Fruit fly (Drosophila melanogaster): Measurements from ENCODE around the gene Cyp6d5.

The Cyp6d5 gene

dm6 chr3R:14059703-14060300 lies 30.8 kb downstream of the Cyp6d5 start:
- TF ChIP-seq cic (GFP tag; optimal IDR thresholded peaks at IDR 0.05) (peak; percentile 57), toe (GFP tag; optimal IDR thresholded peaks at IDR 0.05) (no peak), ovo (GFP tag; optimal IDR thresholded peaks at IDR 0.05) (peak; percentile 58), CG12768 (GFP tag; optimal IDR thresholded peaks at IDR 0.05) (peak; percentile 56), Mnt (GFP tag; optimal IDR thresholded peaks at IDR 0.05) (peak; percentile 11), kay (GFP tag; ENCODE audit: borderline replicate concordance) (peak; percentile 84), CG33017 (tag; optimal IDR thresholded peaks at IDR 0.05) (peak; percentile 31), Crg-1 (GFP tag; optimal IDR thresholded peaks at IDR 0.05) (no peak), CG7101 (tag; optimal IDR thresholded peaks at IDR 0.05) (no peak), CG1620 (GFP tag; optimal IDR thresholded peaks at IDR 0.05) (no peak), Hr96 (GFP tag; optimal IDR thresholded peaks at IDR 0.05) (no peak), cnc (optimal IDR thresholded peaks at IDR 0.05) (no peak)

- TF ChIP-seq Hr96 (GFP tag; optimal IDR thresholded peaks at IDR 0.05) (no peak), toe (GFP tag; optimal IDR thresholded peaks at IDR 0.05) (no peak), CG7101 (tag; optimal IDR thresholded peaks at IDR 0.05) (no peak), CG5204 (GFP tag; optimal IDR thresholded peaks at IDR 0.05) (no peak), Crg-1 (GFP tag; optimal IDR thresholded peaks at IDR 0.05) (no peak), CG7045 (GFP tag; optimal IDR thresholded peaks at IDR 0.05) (no peak), pad (GFP tag; optimal IDR thresholded peaks at IDR 0.05) (no peak), CG33017 (tag; optimal IDR thresholded peaks at IDR 0.05) (no peak), ovo (GFP tag; optimal IDR thresholded peaks at IDR 0.05) (no peak), tj (GFP tag; optimal IDR thresholded peaks at IDR 0.05) (no peak), kay (GFP tag; ENCODE audit: borderline replicate concordance) (no peak), Mnt (GFP tag; optimal IDR thresholded peaks at IDR 0.05) (no peak), cnc (optimal IDR thresholded peaks at IDR 0.05) (no peak), CG12768 (GFP tag; optimal IDR thresholded peaks at IDR 0.05) (no peak), cic (GFP tag; optimal IDR thresholded peaks at IDR 0.05) (no peak), Clk (GFP tag; optimal IDR thresholded peaks at IDR 0.05) (no peak), CG14711 (tag; optimal IDR thresholded peaks at IDR 0.05) (no peak), CG11617 (GFP tag; optimal IDR thresholded peaks at IDR 0.05) (no peak)
Measured at dm6 chr3R:14060399-14060798, 31.4 kb downstream of the Cyp6d5 start.

- no peak for TF ChIP-seq CG12768 (GFP tag; optimal IDR thresholded peaks at IDR 0.05)
- peak in 1 of 2 experiments; percentile 42 for TF ChIP-seq cnc (optimal IDR thresholded peaks at IDR 0.05)
- TF ChIP-seq CG33017 (tag; optimal IDR thresholded peaks at IDR 0.05) = no peak
- no peak for TF ChIP-seq ovo (GFP tag; optimal IDR thresholded peaks at IDR 0.05)
- no peak for TF ChIP-seq pad (GFP tag; optimal IDR thresholded peaks at IDR 0.05)
Measured at dm6 chr3R:14061049-14061987, 32.3 kb downstream of the Cyp6d5 start.

DNA sequence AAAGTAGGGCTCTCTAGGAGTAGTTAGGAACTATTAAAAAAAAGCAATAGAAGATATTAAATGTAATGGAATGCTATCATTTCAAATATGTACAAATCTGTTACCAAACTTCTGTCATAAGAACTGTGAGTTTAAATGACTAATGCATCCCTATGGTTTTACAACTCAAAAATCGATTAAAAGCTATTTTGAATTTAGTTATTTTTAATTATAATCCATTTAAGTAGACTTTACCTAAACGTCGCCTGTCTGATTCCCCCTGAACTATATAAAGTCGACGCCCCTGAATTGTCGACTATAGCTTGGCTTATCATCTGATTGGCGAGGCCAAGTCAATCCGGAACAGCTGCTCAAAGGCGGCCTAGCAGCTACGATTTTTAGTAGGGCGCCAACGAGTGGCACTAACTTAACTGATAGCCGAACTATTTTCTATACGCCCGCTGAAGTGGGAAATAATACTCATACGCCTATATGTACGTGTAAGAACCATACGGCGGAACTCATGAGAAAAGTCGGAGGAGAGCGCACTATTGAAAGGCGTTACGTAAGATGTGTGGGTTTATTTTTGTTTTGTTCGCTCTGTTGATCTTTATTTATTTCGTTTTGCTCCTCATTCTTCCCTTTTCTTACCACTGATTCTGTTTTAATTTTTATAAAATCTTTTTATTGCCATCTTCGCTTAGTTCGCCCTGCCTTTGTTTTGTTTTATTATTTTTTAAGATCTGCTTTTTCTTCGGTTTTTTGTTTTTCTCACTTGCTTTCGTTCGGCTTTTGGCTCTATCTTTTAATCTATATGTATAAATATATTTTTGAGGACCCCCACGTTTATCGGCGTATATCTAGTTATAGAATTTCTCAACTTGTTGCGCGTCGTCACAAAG lies 33.2 kb downstream of the Cyp6d5 start:
- TF ChIP-seq CG33017 (tag; optimal IDR thresholded peaks at IDR 0.05) (peak; percentile 44), CG11617 (GFP tag; optimal IDR thresholded peaks at IDR 0.05) (peak; percentile 25), Mnt (GFP tag; optimal IDR thresholded peaks at IDR 0.05) (peak; percentile 17), kay (GFP tag; ENCODE audit: borderline replicate concordance) (peak; percentile 81), Clk (GFP tag; optimal IDR thresholded peaks at IDR 0.05) (peak; percentile 29), CG7101 (tag; optimal IDR thresholded peaks at IDR 0.05) (peak; percentile 34), CG12768 (GFP tag; optimal IDR thresholded peaks at IDR 0.05) (peak; percentile 86), bab1 (GFP tag; optimal IDR thresholded peaks at IDR 0.05) (no peak), tj (GFP tag; optimal IDR thresholded peaks at IDR 0.05) (peak; percentile 29), CG1620 (GFP tag; optimal IDR thresholded peaks at IDR 0.05) (no peak), CG7045 (GFP tag; optimal IDR thresholded peaks at IDR 0.05) (peak; percentile 75), Hr96 (GFP tag; optimal IDR thresholded peaks at IDR 0.05) (no peak), CG14711 (tag; optimal IDR thresholded peaks at IDR 0.05) (peak; percentile 32), cic (GFP tag; optimal IDR thresholded peaks at IDR 0.05) (peak; percentile 73), pad (GFP tag; optimal IDR thresholded peaks at IDR 0.05) (peak; percentile 57)

DNA sequence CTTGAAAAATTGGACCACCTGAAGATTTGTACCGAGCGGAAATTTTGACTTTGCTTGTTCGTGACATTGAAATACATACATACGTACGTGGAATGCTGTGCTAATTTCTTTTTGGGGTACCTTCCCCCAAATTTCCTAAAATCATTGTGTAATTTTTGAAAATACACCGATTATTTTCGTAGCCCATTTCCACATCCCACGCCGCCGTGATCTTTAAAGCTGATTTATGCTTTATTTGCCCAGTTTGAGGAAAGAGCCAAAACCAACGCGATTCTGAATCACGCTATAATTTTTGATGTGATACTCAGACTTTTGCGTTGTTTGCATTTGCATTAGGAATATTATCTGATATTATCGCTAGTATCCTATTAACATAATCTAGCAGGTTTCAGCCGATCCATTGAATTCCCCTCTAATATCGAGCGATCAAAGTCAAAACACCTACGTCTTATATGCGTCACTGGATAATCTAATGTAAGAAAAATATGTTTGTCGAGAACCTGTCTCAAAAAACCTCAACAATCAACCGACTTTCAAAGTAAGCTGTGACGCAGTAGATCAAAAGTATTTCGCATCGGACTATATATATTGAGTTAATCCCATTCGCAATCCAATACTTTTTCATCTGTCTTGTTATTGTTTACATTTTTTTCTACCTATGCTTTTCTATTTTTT lies 34.0 kb downstream of the Cyp6d5 start:
- TF ChIP-seq cic (GFP tag; optimal IDR thresholded peaks at IDR 0.05) (peak; percentile 21), CG5204 (GFP tag; optimal IDR thresholded peaks at IDR 0.05) (no peak), Mnt (GFP tag; optimal IDR thresholded peaks at IDR 0.05) (no peak), CG11617 (GFP tag; optimal IDR thresholded peaks at IDR 0.05) (no peak), Clk (GFP tag; optimal IDR thresholded peaks at IDR 0.05) (no peak), pad (GFP tag; optimal IDR thresholded peaks at IDR 0.05) (no peak), Crg-1 (GFP tag; optimal IDR thresholded peaks at IDR 0.05) (no peak)

Data from whole organism, adult.